Fruit fly (Drosophila melanogaster) whole organism, embryonic: ENCODE measurements around the gene CG4382.

Experiments used
- Aef1 ChIP-seq: fragments of 200-800 bp; sonication (Bioruptor generic); IDR thresholded peaks from 3 replicates; pipeline ENCODE4 v1.3.6; 2022; ENCODE audit warnings: missing biosample characterization, missing genetic modification characterization
- CG10366 ChIP-seq: fragments of 200-800 bp; sonication (Bioruptor generic); IDR thresholded peaks from 2 replicates; pipeline ENCODE4 v1.3.6; 2022; ENCODE audit warnings: missing biosample characterization, missing genetic modification characterization
- CG11093 ChIP-seq: fragments of 200-800 bp; sonication (Bioruptor generic); IDR thresholded peaks from 3 replicates; pipeline ENCODE4 v1.3.6; 2022; ENCODE audit warnings: missing biosample characterization, missing genetic modification characterization
- CG14014 ChIP-seq: fragments of 200-800 bp; sonication (Bioruptor generic); IDR thresholded peaks from 2 replicates; pipeline ENCODE4 v1.3.6; 2022; ENCODE audit warnings: missing biosample characterization, missing genetic modification characterization
- CG15073 ChIP-seq: fragments of 200-800 bp; sonication (Bioruptor generic); optimal IDR thresholded peaks from 2 replicates; lab custom pipeline; 2016; ENCODE audit warnings: missing biosample characterization, missing genetic modification characterization
- CG15601 ChIP-seq: fragments of 200-800 bp; sonication (Bioruptor generic); optimal IDR thresholded peaks from 3 replicates; lab custom pipeline; 2019; ENCODE audit warnings: missing biosample characterization, mild to moderate bottlenecking, missing genetic modification characterization, moderate library complexity
- CG17328 ChIP-seq: fragments of 200-800 bp; sonication (Bioruptor generic); IDR thresholded peaks from 2 replicates; pipeline ENCODE4 v1.3.6; 2022; ENCODE audit warnings: missing biosample characterization, missing genetic modification characterization
- CG17568 ChIP-seq: fragments of 200-800 bp; sonication (Bioruptor generic); optimal IDR thresholded peaks from 2 replicates; lab custom pipeline; 2018; ENCODE audit warnings: missing biosample characterization, mild to moderate bottlenecking, missing genetic modification characterization, moderate library complexity
- CG17829 ChIP-seq: fragments of 200-800 bp; optimal IDR thresholded peaks from 2 replicates; lab custom pipeline; 2019; ENCODE audit warnings: missing biosample characterization, mild to moderate bottlenecking, missing genetic modification characterization, moderate library complexity
- CG18764 ChIP-seq: fragments of 200-800 bp; sonication (Bioruptor generic); optimal IDR thresholded peaks from 3 replicates; lab custom pipeline; 2016; ENCODE audit warnings: missing biosample characterization, missing genetic modification characterization
- CG2875 ChIP-seq: fragments of 200-800 bp; sonication (Bioruptor generic); optimal IDR thresholded peaks from 2 replicates; lab custom pipeline; 2017; ENCODE audit warnings: missing biosample characterization, mild to moderate bottlenecking, missing genetic modification characterization, missing genetic modification reagents
- CG2889 ChIP-seq: fragments of 200-800 bp; sonication (Bioruptor generic); IDR thresholded peaks from 3 replicates; pipeline ENCODE4 v1.3.6; 2022; ENCODE audit warnings: missing biosample characterization, missing genetic modification characterization
- CG30403 ChIP-seq: fragments of 200-800 bp; sonication (Bioruptor generic); optimal IDR thresholded peaks from 3 replicates; lab custom pipeline; 2016; ENCODE audit warnings: missing biosample characterization, missing genetic modification characterization
- CG31365 ChIP-seq: fragments of 200-800 bp; sonication (Bioruptor generic); optimal IDR thresholded peaks from 2 replicates; lab custom pipeline; 2018; ENCODE audit warnings: missing biosample characterization, mild to moderate bottlenecking, missing genetic modification characterization
- CG3847 ChIP-seq: fragments of 200-800 bp; sonication (Bioruptor generic); IDR thresholded peaks from 2 replicates; pipeline ENCODE4 v1.3.6; 2022; ENCODE audit warnings: missing biosample characterization, missing genetic modification characterization
- CG6683 ChIP-seq: fragments of 200-800 bp; sonication (Bioruptor generic); optimal IDR thresholded peaks from 2 replicates; lab custom pipeline; 2017; ENCODE audit warnings: missing biosample characterization, mild to moderate bottlenecking, missing genetic modification characterization, missing genetic modification reagents
- CG6813 ChIP-seq: fragments of 200-800 bp; sonication (Bioruptor generic); optimal IDR thresholded peaks from 2 replicates; lab custom pipeline; 2017; ENCODE audit warnings: missing biosample characterization, missing genetic modification characterization, mild to moderate bottlenecking, moderate library complexity, missing genetic modification reagents
- CG8924 ChIP-seq: fragments of 200-800 bp; optimal IDR thresholded peaks from 3 replicates; lab custom pipeline; 2019; ENCODE audit warnings: missing biosample characterization, mild to moderate bottlenecking, missing genetic modification characterization, moderate library complexity
- CG8944 ChIP-seq: fragments of 200-800 bp; sonication (Bioruptor generic); optimal IDR thresholded peaks from 3 replicates; lab custom pipeline; 2016; ENCODE audit warnings: missing biosample characterization, missing genetic modification characterization
- CHES-1-like ChIP-seq: fragments of 200-800 bp; sonication (Bioruptor generic); optimal IDR thresholded peaks from 2 replicates; lab custom pipeline; 2016; ENCODE audit warnings: missing biosample characterization, missing genetic modification characterization
- E2f1 ChIP-seq: fragments of 200-800 bp; sonication (Bioruptor generic); IDR thresholded peaks from 2 replicates; pipeline ENCODE4 v1.3.6; 2022; ENCODE audit warnings: missing biosample characterization, missing genetic modification characterization
- Ets97D ChIP-seq: fragments of 200-800 bp; sonication (Bioruptor generic); optimal IDR thresholded peaks from 3 replicates; lab custom pipeline; 2016; ENCODE audit warnings: missing biosample characterization, missing genetic modification characterization
- Fer2 ChIP-seq: fragments of 200-800 bp; sonication (Bioruptor generic); optimal IDR thresholded peaks from 2 replicates; lab custom pipeline; 2018; ENCODE audit warnings: missing biosample characterization, mild to moderate bottlenecking, missing genetic modification characterization, moderate library complexity
- HLH3B ChIP-seq: fragments of 200-800 bp; sonication (Bioruptor generic); IDR thresholded peaks from 2 replicates; pipeline ENCODE4 v1.3.6; 2022; ENCODE audit warnings: missing biosample characterization, missing genetic modification characterization
- HmgD ChIP-seq: fragments of 200-800 bp; sonication (Bioruptor generic); optimal IDR thresholded peaks from 3 replicates; lab custom pipeline; 2016; ENCODE audit warnings: missing biosample characterization, missing genetic modification characterization
- HmgZ ChIP-seq: fragments of 200-800 bp; sonication (Bioruptor generic); optimal IDR thresholded peaks from 2 replicates; lab custom pipeline; 2018; ENCODE audit warnings: missing biosample characterization, mild to moderate bottlenecking, missing genetic modification characterization
- NC2β ChIP-seq: fragments of 200-800 bp; sonication (Bioruptor generic); optimal IDR thresholded peaks from 2 replicates; lab custom pipeline; 2016; ENCODE audit warnings: missing biosample characterization, missing genetic modification characterization
- NFAT ChIP-seq: fragments of 200-800 bp; sonication (Bioruptor generic); IDR thresholded peaks from 2 replicates; pipeline ENCODE4 v1.3.6; 2022; ENCODE audit warnings: missing biosample characterization, missing genetic modification characterization
- Nf-YB ChIP-seq: fragments of 200-800 bp; sonication (Bioruptor generic); optimal IDR thresholded peaks from 3 replicates; lab custom pipeline; 2019; ENCODE audit warnings: missing biosample characterization, mild to moderate bottlenecking, missing genetic modification characterization, moderate library complexity
- Pdp1 ChIP-seq, 2 experiments: fragments of 200-800 bp; sonication (Bioruptor generic); optimal IDR thresholded peaks; 3 replicates each; lab custom pipeline; 2016; ENCODE audit warnings: missing biosample characterization in 2 of 2, missing genetic modification characterization in 2 of 2, mild to moderate bottlenecking in 1 of 2, moderate library complexity in 1 of 2
- Poxn ChIP-seq: fragments of 200-800 bp; sonication (Bioruptor generic); IDR thresholded peaks from 2 replicates; pipeline ENCODE4 v1.3.6; 2022; ENCODE audit warnings: missing biosample characterization, missing genetic modification characterization
- Spps ChIP-seq: fragments of 200-800 bp; sonication (Bioruptor generic); optimal IDR thresholded peaks from 2 replicates; lab custom pipeline; 2018; ENCODE audit warnings: missing biosample characterization, mild to moderate bottlenecking, missing genetic modification characterization
- Stat92E ChIP-seq, 3 experiments: fragments of >200 bp in 2 of 3; fragments of 200-800 bp in 1 of 3; sonication (Bioruptor generic) in 1 of 3; optimal IDR thresholded peaks; 2 replicates each; lab custom pipeline; 2017 to 2019; ENCODE audit warnings: missing biosample characterization in 3 of 3, missing genetic modification characterization in 3 of 3, mild to moderate bottlenecking in 1 of 3, moderate library complexity in 1 of 3
- ap ChIP-seq: fragments of 200-800 bp; sonication (Bioruptor generic); IDR thresholded peaks from 2 replicates; pipeline ENCODE4 v1.3.6; 2022; ENCODE audit warnings: missing biosample characterization, missing genetic modification characterization
- ase ChIP-seq: fragments of 200-800 bp; sonication (Bioruptor generic); IDR thresholded peaks from 3 replicates; pipeline ENCODE4 v1.3.6; 2022; ENCODE audit warnings: missing biosample characterization, missing genetic modification characterization
- bbx ChIP-seq: fragments of 200-800 bp; sonication (Bioruptor generic); IDR thresholded peaks from 2 replicates; pipeline ENCODE4 v1.3.6; 2022; ENCODE audit warnings: missing biosample characterization, missing genetic modification characterization; ENCODE audit not compliant: partially characterized antibody
- cato ChIP-seq: fragments of 200-800 bp; sonication (Bioruptor generic); optimal IDR thresholded peaks from 2 replicates; lab custom pipeline; 2016; ENCODE audit warnings: missing biosample characterization, missing genetic modification characterization, borderline replicate concordance
- caup ChIP-seq: fragments of 200-800 bp; sonication (Bioruptor generic); optimal IDR thresholded peaks from 3 replicates; lab custom pipeline; 2017; ENCODE audit warnings: missing biosample characterization, mild to moderate bottlenecking, missing genetic modification characterization, moderate library complexity; ENCODE audit not compliant: severe bottlenecking
- dati ChIP-seq: fragments of 200-800 bp; sonication (Bioruptor generic); IDR thresholded peaks from 2 replicates; pipeline ENCODE4 v1.3.6; 2022; ENCODE audit warnings: missing biosample characterization, missing genetic modification characterization
- dmrt99B ChIP-seq: fragments of 200-800 bp; sonication (Bioruptor generic); optimal IDR thresholded peaks from 2 replicates; lab custom pipeline; 2018; ENCODE audit warnings: missing biosample characterization, mild to moderate bottlenecking, missing genetic modification characterization, moderate library complexity
- fd3F ChIP-seq: fragments of 200-800 bp; sonication (Bioruptor generic); optimal IDR thresholded peaks from 2 replicates; lab custom pipeline; 2018; ENCODE audit warnings: missing biosample characterization, mild to moderate bottlenecking, missing genetic modification characterization, moderate library complexity
- jing ChIP-seq: fragments of 200-800 bp; sonication (Bioruptor generic); optimal IDR thresholded peaks from 2 replicates; lab custom pipeline; 2018; ENCODE audit warnings: missing biosample characterization, mild to moderate bottlenecking, missing genetic modification characterization
- lmd ChIP-seq: fragments of 200-800 bp; sonication (Bioruptor generic); IDR thresholded peaks from 2 replicates; pipeline ENCODE4 v1.3.6; 2022; ENCODE audit warnings: missing biosample characterization, missing genetic modification characterization
- luna ChIP-seq: fragments of 200-800 bp; sonication (Bioruptor generic); optimal IDR thresholded peaks from 2 replicates; lab custom pipeline; 2016; ENCODE audit warnings: missing biosample characterization, missing genetic modification characterization
- pita ChIP-seq: fragments of 200-800 bp; sonication (Bioruptor generic); optimal IDR thresholded peaks from 2 replicates; lab custom pipeline; 2017; ENCODE audit warnings: missing biosample characterization, mild to moderate bottlenecking, missing genetic modification characterization
- pros ChIP-seq: fragments of 200-800 bp; sonication (Bioruptor generic); optimal IDR thresholded peaks from 3 replicates; lab custom pipeline; 2019; ENCODE audit warnings: missing biosample characterization, mild to moderate bottlenecking, missing genetic modification characterization, moderate library complexity
- sqz ChIP-seq: fragments of 200-800 bp; sonication (Bioruptor generic); optimal IDR thresholded peaks from 3 replicates; lab custom pipeline; 2018; ENCODE audit warnings: missing biosample characterization, mild to moderate bottlenecking, missing genetic modification characterization
- sug ChIP-seq: fragments of 200-800 bp; optimal IDR thresholded peaks from 2 replicates; lab custom pipeline; 2019; ENCODE audit warnings: missing biosample characterization, mild to moderate bottlenecking, missing genetic modification characterization, moderate library complexity
- tio ChIP-seq: fragments of 200-800 bp; sonication (Bioruptor generic); optimal IDR thresholded peaks from 2 replicates; lab custom pipeline; 2017; ENCODE audit warnings: missing biosample characterization, missing genetic modification characterization, inconsistent platforms
- tll ChIP-seq, 2 experiments: fragments of 200-800 bp in 1 of 2; fragments of >200 bp in 1 of 2; sonication (Bioruptor generic) in 1 of 2; optimal IDR thresholded peaks; 2 replicates each; lab custom pipeline; 2017 to 2019; ENCODE audit warnings: missing biosample characterization in 2 of 2, missing genetic modification characterization in 2 of 2, mild to moderate bottlenecking in 1 of 2, moderate library complexity in 1 of 2
- zfh1 ChIP-seq: fragments of 200-800 bp; sonication (Bioruptor generic); IDR thresholded peaks from 3 replicates; pipeline ENCODE4 v1.3.6; 2022; ENCODE audit warnings: missing biosample characterization, missing genetic modification characterization

The CG4382 gene

dm6 chr2L:9564527-9564926 lies 36.1 kb downstream of the CG4382 start (continued):
- TF ChIP-seq lmd (GFP tag; lab: Robert Waterston, UW) = peak; percentile 59
- no peak for TF ChIP-seq CG14014
- TF ChIP-seq CG2875 (GFP tag; lab: Kevin White, UChicago) = no peak
- TF ChIP-seq fd3F = peak; percentile 41
- peak; percentile 51 for TF ChIP-seq CG8924 (tag; lab: Kevin White, UChicago)
- no peak for TF ChIP-seq zfh1
- TF ChIP-seq HmgZ (tag; lab: Kevin White, UChicago) = no peak
- peak; percentile 14 for TF ChIP-seq CG6683
- peak; percentile 74 for TF ChIP-seq dmrt99B
- TF ChIP-seq Stat92E (GFP tag; optimal IDR thresholded peaks at IDR 0.05; lab: Kevin White, UChicago) = no peak
- TF ChIP-seq HLH3B (GFP tag; lab: Robert Waterston, UW) = peak; percentile 44; the same call in 1 of the 2 replicates
- no peak for TF ChIP-seq CG31365 (tag; lab: Kevin White, UChicago)
- no peak for TF ChIP-seq CG6813
- TF ChIP-seq CG17568 (GFP tag; lab: Kevin White, UChicago) = no peak
- no peak for TF ChIP-seq CG11093 (GFP tag; lab: Robert Waterston, UW)
- TF ChIP-seq tll (GFP tag; optimal IDR thresholded peaks at IDR 0.05; lab: Kevin White, UChicago) = no peak
- no peak for TF ChIP-seq ase (GFP tag; lab: Robert Waterston, UW)
- TF ChIP-seq ap (GFP tag; lab: Robert Waterston, UW) = no peak
- TF ChIP-seq Aef1 (GFP tag; lab: Robert Waterston, UW) = peak; percentile 57; the same call in 2 of the 3 replicates
- TF ChIP-seq E2f1 = no peak; the same call in 1 of the 2 replicates
- TF ChIP-seq HmgD (GFP tag; lab: Kevin White, UChicago) = no peak
- no peak for TF ChIP-seq pita (GFP tag; lab: Kevin White, UChicago)
- no peak for TF ChIP-seq NC2β (GFP tag; lab: Kevin White, UChicago)
- TF ChIP-seq CHES-1-like (GFP tag; lab: Kevin White, UChicago) = no peak
- no peak for TF ChIP-seq NFAT
- TF ChIP-seq Ets97D (GFP tag; lab: Kevin White, UChicago) = no peak
- no peak for TF ChIP-seq bbx (GFP tag; lab: Robert Waterston, UW)
- TF ChIP-seq jing (GFP tag; lab: Kevin White, UChicago) = no peak
- TF ChIP-seq CG30403 (GFP tag; lab: Kevin White, UChicago) = peak; percentile 50
- TF ChIP-seq CG17328 = no peak
- no peak for TF ChIP-seq Pdp1 (GFP tag; optimal IDR thresholded peaks at IDR 0.05; lab: Kevin White, UChicago)
- TF ChIP-seq sug = peak; percentile 41
- TF ChIP-seq Poxn (GFP tag; lab: Robert Waterston, UW) = no peak
- TF ChIP-seq CG15073 (GFP tag; lab: Kevin White, UChicago) = no peak
- no peak for TF ChIP-seq Fer2 (tag; lab: Kevin White, UChicago)
- no peak for TF ChIP-seq pros (GFP tag; lab: Kevin White, UChicago)
- TF ChIP-seq CG8944 = no peak
- no peak for TF ChIP-seq CG15601 (tag; lab: Kevin White, UChicago)
- TF ChIP-seq CG3847 (GFP tag; lab: Robert Waterston, UW) = 0 out of 2 replicates have a peak, but pooled peaks have one; percentile 18
- no peak for TF ChIP-seq luna (GFP tag; lab: Kevin White, UChicago)
- peak; percentile 16 for TF ChIP-seq tio
- no peak for TF ChIP-seq dati
- no peak for TF ChIP-seq CG10366 (GFP tag; lab: Robert Waterston, UW)
- TF ChIP-seq CG2889 (GFP tag; lab: Robert Waterston, UW) = no peak
- TF ChIP-seq cato (GFP tag; lab: Kevin White, UChicago) = no peak
- no peak for TF ChIP-seq Nf-YB (GFP tag; lab: Kevin White, UChicago)
- no peak for TF ChIP-seq sqz (GFP tag; lab: Kevin White, UChicago)
- peak; percentile 0 for TF ChIP-seq caup (GFP tag; lab: Kevin White, UChicago)
- TF ChIP-seq Spps (tag; lab: Kevin White, UChicago) = no peak
- TF ChIP-seq CG18764 (GFP tag; lab: Kevin White, UChicago) = no peak
- peak; percentile 29 for TF ChIP-seq CG17829 (tag; lab: Kevin White, UChicago)
